Fruit fly (Drosophila melanogaster) whole organism: ENCODE data around the gene CG13721.

Experiments
- CG8478 ChIP-seq: fragments of >200 bp; optimal IDR thresholded peaks from 2 replicates; lab custom pipeline; 2018; ENCODE audit warnings: inconsistent platforms
- Dll ChIP-seq: fragments of >200 bp; optimal IDR thresholded peaks from 2 replicates; lab custom pipeline; 2017
- EcR ChIP-seq, 2 experiments: fragments of >200 bp; optimal IDR thresholded peaks; 2 replicates each; lab custom pipeline; 2017; ENCODE audit warnings: missing biosample characterization in 2 of 2, missing genetic modification characterization in 2 of 2, missing genetic modification reagents in 2 of 2
- psq ChIP-seq: fragments of >200 bp; optimal IDR thresholded peaks from 2 replicates; lab custom pipeline; 2017
- usp ChIP-seq: fragments of >200 bp; optimal IDR thresholded peaks from 2 replicates; lab custom pipeline; 2017; ENCODE audit warnings: missing biosample characterization, missing genetic modification characterization, mixed read lengths

- no peak for TF ChIP-seq psq (lab: Kevin White, UChicago)
- no peak for TF ChIP-seq EcR (GFP tag; optimal IDR thresholded peaks at IDR 0.05; lab: Kevin White, UChicago)
- TF ChIP-seq CG8478 (lab: Kevin White, UChicago): no peak
- TF ChIP-seq Dll (lab: Kevin White, UChicago): no peak
- no peak for TF ChIP-seq usp (GFP tag; lab: Kevin White, UChicago)
These were observed 37.1 kb downstream of the CG13721 start, which contains the start of gene CG15022 for dm6 chr3L:4460307-4461088.
